Worm (Caenorhabditis elegans) whole organism, late embryonic: ENCODE data around the gene mma-1.

Source experiments
- ama-1 ChIP-seq: fragments of 150-350 bp; optimal IDR thresholded peaks from 2 replicates; lab custom pipeline; 2014
- ets-4 ChIP-seq: sonication (generic microtip); optimal IDR thresholded peaks from 2 replicates; lab custom pipeline; 2016; ENCODE audit warnings: missing genetic modification characterization, missing compliant biosample characterization
- fkh-10 ChIP-seq: fragments of 150-350 bp; optimal IDR thresholded peaks from 2 replicates; lab custom pipeline; 2014; ENCODE audit warnings: missing biosample characterization, missing genetic modification reagents, missing genetic modification characterization
- lin-11 ChIP-seq: fragments of 200-800 bp; sonication (Bioruptor generic); optimal IDR thresholded peaks from 2 replicates; lab custom pipeline; 2018; ENCODE audit warnings: mild to moderate bottlenecking, missing genetic modification characterization, missing compliant biosample characterization
- nfya-1 ChIP-seq: sonication (generic microtip); optimal IDR thresholded peaks from 2 replicates; lab custom pipeline; 2017; ENCODE audit warnings: missing genetic modification characterization, mild to moderate bottlenecking, missing compliant biosample characterization, antibody characterized with exemption, moderate library complexity
- nhr-11 ChIP-seq: fragments of 150-350 bp; optimal IDR thresholded peaks from 2 replicates; lab custom pipeline; 2014; ENCODE audit warnings: missing biosample characterization, missing genetic modification characterization
- pag-3 ChIP-seq: sonication (generic microtip); optimal IDR thresholded peaks from 2 replicates; lab custom pipeline; 2016; ENCODE audit warnings: missing compliant biosample characterization, missing genetic modification characterization, borderline replicate concordance
- pqm-1 ChIP-seq: sonication (generic microtip); optimal IDR thresholded peaks from 2 replicates; lab custom pipeline; 2016; ENCODE audit warnings: missing genetic modification characterization, missing compliant biosample characterization
- sox-4 ChIP-seq: sonication (generic microtip); optimal IDR thresholded peaks from 2 replicates; lab custom pipeline; 2017; ENCODE audit warnings: mild to moderate bottlenecking, missing genetic modification characterization, inconsistent platforms, missing compliant biosample characterization
- syd-9 ChIP-seq: sonication (generic microtip); optimal IDR thresholded peaks from 2 replicates; lab custom pipeline; 2016; ENCODE audit warnings: mild to moderate bottlenecking, missing genetic modification characterization, moderate library complexity, missing compliant biosample characterization
- tbx-2 ChIP-seq: sonication (generic microtip); optimal IDR thresholded peaks from 2 replicates; lab custom pipeline; 2016; ENCODE audit warnings: missing genetic modification characterization, missing compliant biosample characterization
- ztf-16 ChIP-seq: sonication (generic microtip); optimal IDR thresholded peaks from 2 replicates; lab custom pipeline; 2017; ENCODE audit warnings: missing genetic modification characterization, missing compliant biosample characterization

ce11 chrV:12632048-12632447 lies 36.0 kb upstream of the mma-1 start, which contains the start of gene srx-113:
- no peak for TF ChIP-seq pqm-1 (tag; lab: Kevin White, UChicago)
- TF ChIP-seq lin-11 (tag; lab: Kevin White, UChicago), result no peak
- TF ChIP-seq ztf-16 (tag; lab: Kevin White, UChicago), result no peak
- TF ChIP-seq nfya-1 (tag; lab: Kevin White, UChicago), result no peak
- TF ChIP-seq tbx-2 (tag; lab: Kevin White, UChicago), result no peak
- TF ChIP-seq nhr-11, result no peak
- TF ChIP-seq sox-4 (tag; lab: Kevin White, UChicago), result no peak
- TF ChIP-seq fkh-10 (GFP tag; lab: Kevin White, UChicago), result no peak
- TF ChIP-seq pag-3 (tag; lab: Kevin White, UChicago), result no peak
- TF ChIP-seq ama-1 (lab: Kevin White, UChicago), result no peak
- no peak for TF ChIP-seq ets-4 (tag; lab: Kevin White, UChicago)
- no peak for TF ChIP-seq syd-9 (tag; lab: Kevin White, UChicago)
